Worm (Caenorhabditis elegans) whole organism, midembryonic: Measurements from ENCODE around the gene ndub-2.

Source experiments
- cog-1 ChIP-seq: sonication (generic microtip); optimal IDR thresholded peaks from 2 replicates; lab custom pipeline; 2016; ENCODE audit warnings: missing genetic modification characterization, missing compliant biosample characterization
- flt-1 ChIP-seq: fragments of 200-800 bp; sonication (Bioruptor generic); IDR thresholded peaks from 2 replicates; pipeline ENCODE4 v1.3.6; 2022; ENCODE audit warnings: missing genetic modification characterization, missing compliant biosample characterization
- tab-1 ChIP-seq: fragments of 200-800 bp; sonication (Bioruptor generic); IDR thresholded peaks from 2 replicates; pipeline ENCODE4 v1.3.6; 2022; ENCODE audit warnings: missing genetic modification characterization, missing compliant biosample characterization
- ztf-29 ChIP-seq: fragments of 200-800 bp; sonication (Bioruptor generic); IDR thresholded peaks from 2 replicates; pipeline ENCODE4 v1.3.6; 2022; ENCODE audit warnings: missing genetic modification reagents, missing genetic modification characterization, missing compliant biosample characterization

DNA sequence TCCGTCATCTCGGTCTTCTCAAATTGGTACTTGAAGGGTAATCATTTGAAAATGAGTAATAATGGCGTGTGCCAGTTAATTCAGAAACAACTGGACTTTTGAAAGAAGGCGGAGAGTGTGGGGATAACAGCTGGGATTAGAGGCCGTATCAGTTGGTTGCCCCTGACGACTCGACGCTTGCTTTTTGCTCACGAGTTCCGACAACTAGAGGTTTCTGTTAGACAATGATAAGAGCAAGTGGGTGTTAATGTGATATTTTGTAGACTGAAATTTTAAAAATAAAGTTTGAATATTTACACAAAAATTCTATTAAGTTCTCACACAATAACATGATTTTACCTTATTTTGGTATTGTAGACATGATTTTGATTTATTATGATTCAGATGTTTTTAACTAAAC, 8.9 kb downstream of the ndub-2 start, which contains the start of gene F44G4.7:
- TF ChIP-seq ztf-29 (GFP tag; lab: Robert Waterston, UW): no peak
- TF ChIP-seq tab-1 (GFP tag; lab: Robert Waterston, UW): no peak
- TF ChIP-seq flt-1 (GFP tag; lab: Robert Waterston, UW): no peak
- TF ChIP-seq cog-1 (tag; lab: Kevin White, UChicago): no peak
